Worm (Caenorhabditis elegans): ENCODE data around the gene fbxa-50.

fbxa-50 gene

DNA sequence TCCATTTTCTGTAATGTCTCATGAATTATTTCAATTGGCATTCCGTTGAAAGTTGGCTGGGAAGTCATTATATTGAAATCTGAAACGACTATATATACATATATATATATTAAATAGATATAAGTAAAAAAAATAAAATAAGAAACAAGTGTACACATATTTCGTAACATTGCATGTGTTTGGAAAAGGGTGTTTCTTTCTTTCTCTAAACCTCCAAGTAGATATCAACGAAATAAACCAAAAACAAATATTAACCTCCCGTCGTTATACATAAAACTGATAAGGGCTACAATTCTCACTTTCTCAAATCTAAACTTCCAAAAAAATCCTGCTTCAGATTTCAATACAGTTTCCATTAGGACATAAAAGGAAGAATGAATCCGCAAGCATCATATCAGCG lies 19.9 kb upstream of the fbxa-50 start, which contains the start of gene fbxa-79:
fbxa-79 (minus strand) TSS at position 86 of the 400 bp plus-strand sequence.
- peak; percentile 9 for TF ChIP-seq elt-2 (tag; optimal IDR thresholded peaks at IDR 0.05)
- no peak for TF ChIP-seq ceh-34 (tag; optimal IDR thresholded peaks at IDR 0.05)

- TF ChIP-seq hlh-13 (GFP tag; optimal IDR thresholded peaks at IDR 0.05), result no peak
- TF ChIP-seq gmeb-2 (tag; optimal IDR thresholded peaks at IDR 0.05), result no peak
- TF ChIP-seq unc-86 (tag; optimal IDR thresholded peaks at IDR 0.05), result no peak
- TF ChIP-seq ttx-3 (tag; optimal IDR thresholded peaks at IDR 0.05), result no peak
- no peak for TF ChIP-seq zip-5 (tag; optimal IDR thresholded peaks at IDR 0.05)
- no peak for TF ChIP-seq F13H6.1 (tag; optimal IDR thresholded peaks at IDR 0.05)
- TF ChIP-seq ets-4 (tag; optimal IDR thresholded peaks at IDR 0.05), result no peak
Measured at ce11 chrIII:1307333-1307732, 19.0 kb upstream of the fbxa-50 start.

ce11 chrIII:1303414-1303813 lies 15.1 kb upstream of the fbxa-50 start, which contains the start of gene fbxa-75:
TSS of gene fbxa-75 (plus strand) at chrIII:1303714.
- no peak for TF ChIP-seq sox-2 (GFP tag; IDR thresholded peaks at IDR 0.05)

- TF ChIP-seq ceh-19 (GFP tag; optimal IDR thresholded peaks at IDR 0.05) (no peak), ets-4 (tag; optimal IDR thresholded peaks at IDR 0.05) (no peak), ref-2 (tag; optimal IDR thresholded peaks at IDR 0.05) (no peak), lin-11 (tag; optimal IDR thresholded peaks at IDR 0.05) (no peak), hlh-6 (tag; optimal IDR thresholded peaks at IDR 0.05) (no peak), ceh-22 (tag; optimal IDR thresholded peaks at IDR 0.05) (no peak), mec-3 (tag; optimal IDR thresholded peaks at IDR 0.05; ENCODE audit: borderline replicate concordance) (no peak), nfya-1 (tag; optimal IDR thresholded peaks at IDR 0.05) (no peak), ahr-1 (tag; optimal IDR thresholded peaks at IDR 0.05) (no peak), hlh-15 (tag; optimal IDR thresholded peaks at IDR 0.05) (no peak), npax-4 (tag; optimal IDR thresholded peaks at IDR 0.05) (no peak), nhr-11 (tag; optimal IDR thresholded peaks at IDR 0.05) (no peak)
Measured at ce11 chrIII:1297604-1298003, 9.3 kb upstream of the fbxa-50 start, which contains the start of gene fbxa-28. TSS of gene fbxa-28 (plus strand) at chrIII:1297904.

DNA sequence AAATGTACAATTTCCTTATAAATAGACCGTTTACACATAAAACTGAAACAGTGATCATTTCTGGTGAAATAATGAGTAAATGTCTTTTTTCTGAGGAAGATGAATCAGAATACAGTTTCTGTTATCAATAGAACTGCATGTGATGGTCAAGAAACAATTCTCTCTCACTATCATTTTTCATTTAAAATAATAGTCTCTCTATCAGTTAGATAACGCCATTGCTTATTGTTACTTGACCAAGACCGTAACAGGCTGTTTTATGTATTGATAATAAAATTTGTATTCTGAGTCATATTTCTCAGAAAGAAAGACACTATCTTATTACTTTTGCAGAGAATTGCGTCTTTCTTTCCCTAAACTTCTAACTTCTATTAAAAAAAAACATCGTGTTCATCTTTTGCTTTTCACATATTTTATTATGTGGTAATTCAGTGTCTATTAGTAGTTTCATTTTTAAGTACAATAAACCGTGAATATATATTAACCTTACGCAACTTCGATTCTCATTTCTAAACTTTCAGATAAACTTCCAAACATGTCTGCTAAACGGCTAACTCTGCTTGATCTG lies 6.9 kb upstream of the fbxa-50 start, which contains the start of gene fbxa-35:
fbxa-35 (plus strand) TSS at position 518 of the 568 bp plus-strand sequence.
- TF ChIP-seq ceh-6 (GFP tag; optimal IDR thresholded peaks at IDR 0.05) (no peak), elt-2 (tag; optimal IDR thresholded peaks at IDR 0.05) (peak; percentile 65)

DNA sequence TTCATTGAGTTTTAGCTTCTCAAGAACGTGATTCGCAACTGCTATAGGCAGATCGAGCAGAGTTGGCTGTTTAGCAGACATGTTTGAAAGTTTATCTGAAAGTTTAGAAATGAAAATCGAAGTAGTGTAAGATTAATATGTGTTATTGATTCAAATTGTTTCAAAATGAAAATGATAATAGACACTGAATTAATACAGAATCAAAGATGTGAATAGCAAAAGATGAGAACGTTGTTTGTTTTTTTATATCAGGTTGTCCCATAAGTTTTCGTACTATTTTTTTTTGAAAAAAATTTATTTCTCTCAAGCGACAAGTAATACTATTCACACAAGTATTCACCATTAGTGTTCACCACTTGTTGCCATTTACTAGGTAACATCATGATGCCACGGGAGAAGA lies 4.8 kb upstream of the fbxa-50 start, which contains the start of gene fbxa-36:
fbxa-36 (minus strand) TSS at position 101 of the 400 bp plus-strand sequence.
- TF ChIP-seq ztf-16 (tag; optimal IDR thresholded peaks at IDR 0.05) (no peak), syd-9 (tag; optimal IDR thresholded peaks at IDR 0.05) (no peak), hlh-8 (tag; optimal IDR thresholded peaks at IDR 0.05) (no peak), pha-2 (tag; optimal IDR thresholded peaks at IDR 0.05) (no peak), nfya-1 (tag; optimal IDR thresholded peaks at IDR 0.05) (no peak), nhr-232 (tag; optimal IDR thresholded peaks at IDR 0.05) (no peak), gmeb-2 (tag; optimal IDR thresholded peaks at IDR 0.05) (no peak), C38D4.7 (GFP tag; optimal IDR thresholded peaks at IDR 0.05) (no peak), elt-4 (tag; optimal IDR thresholded peaks at IDR 0.05) (no peak), ceh-9 (tag; optimal IDR thresholded peaks at IDR 0.05) (no peak)

ce11 chrIII:1289139-1289538 lies 816 bp upstream of the fbxa-50 start:
- TF ChIP-seq elt-4 (tag; optimal IDR thresholded peaks at IDR 0.05) (no peak), sox-2 (GFP tag; IDR thresholded peaks at IDR 0.05) (no peak), elt-2 (tag; optimal IDR thresholded peaks at IDR 0.05) (peak; percentile 96), tbx-2 (tag; optimal IDR thresholded peaks at IDR 0.05) (no peak)

All from whole organism, late embryonic.